Fruit fly (Drosophila melanogaster): ENCODE measurements around the gene SrpRbeta.

The SrpRbeta gene

DNA sequence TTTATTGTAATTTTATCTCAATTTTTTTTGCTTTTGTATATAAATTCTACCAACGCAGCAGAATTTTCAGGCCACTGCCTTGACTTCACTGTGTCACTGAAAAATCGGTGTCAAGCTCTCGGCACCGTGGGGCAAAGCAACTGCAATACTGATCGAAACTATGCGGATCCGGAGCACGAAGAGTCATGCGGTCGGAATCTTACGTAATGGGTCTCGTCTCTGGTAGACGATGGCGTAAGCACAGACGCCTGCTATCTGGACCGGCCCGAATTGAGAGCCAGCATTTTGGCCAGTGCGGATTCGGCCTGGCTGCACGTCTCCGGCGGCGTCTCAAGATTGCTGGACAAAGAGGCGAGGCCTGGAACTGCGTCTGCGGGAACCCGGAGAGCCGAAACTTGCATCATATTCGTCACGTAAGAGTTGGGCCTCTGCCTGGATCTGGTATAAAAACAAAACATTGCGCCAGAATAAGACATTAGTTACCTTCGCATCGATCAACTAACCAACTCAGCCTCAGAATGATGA lies 6.4 kb upstream of the SrpRbeta start, which contains the start of gene Cp18:
TSS of gene Cp18 (plus strand) at position 475 of the 525 bp plus-strand sequence.
- TF ChIP-seq CG8119 (GFP tag; IDR thresholded peaks at IDR 0.05) (no peak), dac (GFP tag; optimal IDR thresholded peaks at IDR 0.05) (no peak), CG1621 (tag; optimal IDR thresholded peaks at IDR 0.05) (no peak), svp (GFP tag) (no peak), CG11762 (GFP tag; optimal IDR thresholded peaks at IDR 0.05; ENCODE audit: insufficient read depth) (no peak), CG3032 (tag; optimal IDR thresholded peaks at IDR 0.05) (no peak), topi (GFP tag; optimal IDR thresholded peaks at IDR 0.05) (no peak)

DNA sequence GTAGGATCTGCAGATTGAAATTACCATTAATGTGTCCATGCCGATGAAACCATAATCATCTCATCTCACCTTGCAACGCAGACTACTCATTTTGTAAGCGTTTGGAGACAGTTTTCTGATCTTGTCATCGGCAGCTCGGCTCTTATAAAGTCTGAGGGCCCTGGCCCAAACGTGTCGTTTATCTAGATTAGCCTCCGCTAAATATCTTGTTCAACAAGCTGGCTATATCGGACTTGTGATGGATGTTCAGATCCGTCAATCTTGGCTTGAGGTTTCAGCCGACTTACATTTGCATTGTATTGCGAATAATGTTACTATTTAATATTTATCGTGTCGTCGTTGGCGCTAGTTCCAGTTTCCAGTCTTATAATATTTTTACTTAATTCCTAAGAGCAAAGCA lies 5.6 kb upstream of the SrpRbeta start, which contains the start of gene CG43965:
TSS of gene CG43965 (minus strand) at position 101 of the 400 bp plus-strand sequence.
- TF ChIP-seq vri (GFP tag; optimal IDR thresholded peaks at IDR 0.05) (no peak), achi (GFP tag; optimal IDR thresholded peaks at IDR 0.05) (no peak), CG3919 (GFP tag; optimal IDR thresholded peaks at IDR 0.05) (no peak), cyc (GFP tag; optimal IDR thresholded peaks at IDR 0.05) (no peak), svp (GFP tag) (no peak), Ets21C (GFP tag; optimal IDR thresholded peaks at IDR 0.05) (no peak), CG11762 (GFP tag; optimal IDR thresholded peaks at IDR 0.05; ENCODE audit: insufficient read depth) (no peak), CG3032 (tag; optimal IDR thresholded peaks at IDR 0.05) (no peak), CG8319 (GFP tag; optimal IDR thresholded peaks at IDR 0.05) (no peak), CG6163 (GFP tag; IDR thresholded peaks at IDR 0.05) (no peak)

- TF ChIP-seq topi (GFP tag; optimal IDR thresholded peaks at IDR 0.05) (no peak), Sox15 (GFP tag; optimal IDR thresholded peaks at IDR 0.05) (no peak), eg (GFP tag; IDR thresholded peaks at IDR 0.05) (no peak), Blimp-1 (GFP tag; optimal IDR thresholded peaks at IDR 0.05) (no peak), Eip78C (GFP tag) (no peak), Ets21C (GFP tag; optimal IDR thresholded peaks at IDR 0.05) (no peak), CG11294 (GFP tag; IDR thresholded peaks at IDR 0.05) (no peak), spab (GFP tag; optimal IDR thresholded peaks at IDR 0.05) (no peak), Hr38 (GFP tag; optimal IDR thresholded peaks at IDR 0.05) (no peak), Eip93F (GFP tag; optimal IDR thresholded peaks at IDR 0.05) (no peak), Ets96B (tag; optimal IDR thresholded peaks at IDR 0.05) (no peak), CG32006 (GFP tag; optimal IDR thresholded peaks at IDR 0.05) (no peak), OdsH (GFP tag; optimal IDR thresholded peaks at IDR 0.05) (no peak), Lpt (GFP tag; optimal IDR thresholded peaks at IDR 0.05) (no peak), esn (GFP tag; optimal IDR thresholded peaks at IDR 0.05) (no peak), CG6276 (GFP tag; optimal IDR thresholded peaks at IDR 0.05) (no peak), CG8319 (GFP tag; optimal IDR thresholded peaks at IDR 0.05) (no peak), CG34406 (GFP tag; optimal IDR thresholded peaks at IDR 0.05) (no peak), CG6163 (GFP tag; IDR thresholded peaks at IDR 0.05) (no peak)
Observed at dm6 chr3L:8725252-8725651, 5.2 kb upstream of the SrpRbeta start.

- TF ChIP-seq esn (GFP tag; optimal IDR thresholded peaks at IDR 0.05) = peak; percentile 99
- peak; percentile 98 for TF ChIP-seq Eip75B (GFP tag; optimal IDR thresholded peaks at IDR 0.05)
- peak; percentile 98 for TF ChIP-seq Met (GFP tag; optimal IDR thresholded peaks at IDR 0.05)
- peak; percentile 91 for TF ChIP-seq CG16779 (tag; optimal IDR thresholded peaks at IDR 0.05)
- TF ChIP-seq CG11294 (GFP tag; IDR thresholded peaks at IDR 0.05) = peak; percentile 96
- TF ChIP-seq Hr4 (GFP tag; optimal IDR thresholded peaks at IDR 0.05) = peak; percentile 99
- peak; percentile 99 for TF ChIP-seq Sox14 (GFP tag; optimal IDR thresholded peaks at IDR 0.05)
- TF ChIP-seq CG6854 (GFP tag; optimal IDR thresholded peaks at IDR 0.05) = peak; percentile 96
- peak; percentile 99 for TF ChIP-seq CG3032 (tag; optimal IDR thresholded peaks at IDR 0.05)
- TF ChIP-seq CG7368 (GFP tag; optimal IDR thresholded peaks at IDR 0.05) = peak; percentile 95
- TF ChIP-seq CG15336 (GFP tag; IDR thresholded peaks at IDR 0.05) = peak; percentile 95
- peak; percentile 99 for TF ChIP-seq CG10631 (GFP tag; optimal IDR thresholded peaks at IDR 0.05)
- peak; percentile 98 for TF ChIP-seq Ets21C (GFP tag; optimal IDR thresholded peaks at IDR 0.05)
- TF ChIP-seq lz (GFP tag; optimal IDR thresholded peaks at IDR 0.05) = peak; percentile 99
- peak; percentile 96 for TF ChIP-seq eg (GFP tag; IDR thresholded peaks at IDR 0.05)
- TF ChIP-seq CG11762 (GFP tag; optimal IDR thresholded peaks at IDR 0.05; ENCODE audit: insufficient read depth) = peak; percentile 97
- peak; percentile 95 for TF ChIP-seq CG6163 (GFP tag; IDR thresholded peaks at IDR 0.05)
- peak; percentile 89 for TF ChIP-seq CG9139 (GFP tag; optimal IDR thresholded peaks at IDR 0.05)
- peak; percentile 97 for TF ChIP-seq achi (GFP tag; optimal IDR thresholded peaks at IDR 0.05)
- TF ChIP-seq net (GFP tag; optimal IDR thresholded peaks at IDR 0.05) = peak; percentile 96
- TF ChIP-seq fkh (GFP tag; optimal IDR thresholded peaks at IDR 0.05) = no peak
- peak; percentile 96 for TF ChIP-seq salr (GFP tag; optimal IDR thresholded peaks at IDR 0.05)
- TF ChIP-seq CG6808 (GFP tag; optimal IDR thresholded peaks at IDR 0.05) = peak; percentile 95
- peak; percentile 99 for TF ChIP-seq CG31627 (GFP tag; optimal IDR thresholded peaks at IDR 0.05)
- peak; percentile 95 for TF ChIP-seq spab (GFP tag; optimal IDR thresholded peaks at IDR 0.05)
- TF ChIP-seq Hr38 (GFP tag; optimal IDR thresholded peaks at IDR 0.05) = peak; percentile 82
Observed at dm6 chr3L:8721145-8721544, 1.1 kb upstream of the SrpRbeta start, which contains the start of the genes CG32022 and CG6511. Gene CG32022, minus strand, starts transcription at chr3L:8721272. Gene CG6511, plus strand, starts transcription at chr3L:8721324.

Measured in whole organism, prepupa.